Fruit fly (Drosophila melanogaster): ENCODE results near the gene Zmynd10.

Gene Zmynd10

DNA sequence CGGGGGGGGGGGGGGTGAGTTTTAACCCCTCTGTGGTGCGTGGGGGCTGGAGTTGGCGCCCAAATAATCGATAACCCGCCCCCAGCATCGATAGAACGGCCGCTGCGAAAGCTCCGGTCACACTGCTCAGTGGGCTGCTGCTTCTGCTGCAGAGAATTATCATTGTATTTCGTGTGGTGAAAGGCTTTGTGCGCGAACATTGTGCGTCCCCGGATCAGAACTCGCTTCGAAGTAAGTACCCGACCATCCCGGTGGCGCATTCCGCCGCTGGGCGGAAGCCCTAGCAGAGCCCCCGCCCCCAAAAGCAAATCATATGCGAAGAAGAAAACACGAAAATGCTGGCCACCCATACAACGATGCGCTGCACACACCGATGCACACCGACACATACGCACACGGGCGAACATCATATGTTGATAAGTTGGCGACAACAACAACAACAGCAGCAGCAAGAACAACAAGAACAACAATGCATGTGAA, 18.1 kb upstream of the Zmynd10 start, which contains the start of gene Syx13 (continued):
- TF ChIP-seq dpn (GFP tag; optimal IDR thresholded peaks at IDR 0.05) (peak in 1 of 2 experiments; percentile 8), CG14014 (GFP tag; IDR thresholded peaks at IDR 0.05) (0 out of 2 replicates have a peak, but pooled peaks have one; percentile 14), dysf (GFP tag; IDR thresholded peaks at IDR 0.05) (no peak), CG32772 (GFP tag; IDR thresholded peaks at IDR 0.05) (no peak), CG8478 (optimal IDR thresholded peaks at IDR 0.05) (peak; percentile 86), CTCF (GFP tag; optimal IDR thresholded peaks at IDR 0.05) (peak; percentile 20), CG9932 (GFP tag; IDR thresholded peaks at IDR 0.05) (no peak; the same call in 1 of the 2 replicates), CG8388 (GFP tag; optimal IDR thresholded peaks at IDR 0.05) (no peak), Nf-YB (GFP tag; optimal IDR thresholded peaks at IDR 0.05) (no peak), CG1832 (GFP tag; optimal IDR thresholded peaks at IDR 0.05) (no peak), exex (tag; optimal IDR thresholded peaks at IDR 0.05) (peak; percentile 5), Max (GFP tag; optimal IDR thresholded peaks at IDR 0.05) (no peak), nom (GFP tag; optimal IDR thresholded peaks at IDR 0.05) (peak; percentile 26), tgo (GFP tag; IDR thresholded peaks at IDR 0.05) (no peak), CHES-1-like (GFP tag; optimal IDR thresholded peaks at IDR 0.05) (no peak), Mad (GFP tag; optimal IDR thresholded peaks at IDR 0.05) (peak; percentile 17), Lhr (GFP tag; optimal IDR thresholded peaks at IDR 0.05) (no peak), tin (GFP tag; optimal IDR thresholded peaks at IDR 0.05) (no peak), Chrac-16 (GFP tag; optimal IDR thresholded peaks at IDR 0.05) (no peak), sr (GFP tag; IDR thresholded peaks at IDR 0.05) (peak; percentile 59; the same call in 1 of the 3 replicates), CG12219 (GFP tag; optimal IDR thresholded peaks at IDR 0.05) (no peak), GATAe (GFP tag; conservative IDR thresholded peaks at IDR 0.05) (no peak), CG33213 (GFP tag; optimal IDR thresholded peaks at IDR 0.05) (no peak), Sox102F (GFP tag; optimal IDR thresholded peaks at IDR 0.05) (no peak), ems (GFP tag; optimal IDR thresholded peaks at IDR 0.05) (no peak), CG2116 (GFP tag; optimal IDR thresholded peaks at IDR 0.05) (peak; percentile 75), CG10209 (GFP tag; optimal IDR thresholded peaks at IDR 0.05) (no peak), Gsc (GFP tag; IDR thresholded peaks at IDR 0.05) (no peak), E2f1 (GFP tag; IDR thresholded peaks at IDR 0.05) (peak; percentile 93), dm (GFP tag; optimal IDR thresholded peaks at IDR 0.05) (peak; percentile 26), CG13424 (tag; optimal IDR thresholded peaks at IDR 0.05) (no peak), pum (GFP tag; optimal IDR thresholded peaks at IDR 0.05) (no peak), Lpt (GFP tag; optimal IDR thresholded peaks at IDR 0.05) (no peak), dmrt11E (tag; optimal IDR thresholded peaks at IDR 0.05) (no peak), CG2120 (GFP tag; optimal IDR thresholded peaks at IDR 0.05) (peak; percentile 22), Med (GFP tag) (peak; percentile 79), so (GFP tag; IDR thresholded peaks at IDR 0.05) (no peak), gro (GFP tag; optimal IDR thresholded peaks at IDR 0.05) (peak; percentile 29), Awh (GFP tag; IDR thresholded peaks at IDR 0.05) (no peak), shn (GFP tag; optimal IDR thresholded peaks at IDR 0.05) (no peak), CG8924 (tag; optimal IDR thresholded peaks at IDR 0.05) (peak; percentile 21), lbe (GFP tag; optimal IDR thresholded peaks at IDR 0.05) (no peak), Oaz (GFP tag; IDR thresholded peaks at IDR 0.05) (no peak), lov (optimal IDR thresholded peaks at IDR 0.05) (no peak), lov (GFP tag; IDR thresholded peaks at IDR 0.05) (no peak), CG17912 (GFP tag; optimal IDR thresholded peaks at IDR 0.05) (no peak), CG14441 (GFP tag; IDR thresholded peaks at IDR 0.05) (peak; percentile 8; the same call in 1 of the 2 replicates), CG5953 (GFP tag; IDR thresholded peaks at IDR 0.05) (no peak), ATbp (GFP tag; optimal IDR thresholded peaks at IDR 0.05) (no peak), CG6272 (GFP tag; IDR thresholded peaks at IDR 0.05) (0 out of 2 replicates have a peak, but pooled peaks have one; percentile 18), HLH4C (GFP tag; IDR thresholded peaks at IDR 0.05; ENCODE audit: partially characterized antibody) (peak; percentile 81), Trl (optimal IDR thresholded peaks at IDR 0.05) (no peak), Trl (GFP tag; optimal IDR thresholded peaks at IDR 0.05) (no peak)
